Worm (Caenorhabditis elegans) whole organism, L3 larva: ENCODE results near the gene F21C10.9.

ENCODE experiments used
- ceh-16 ChIP-seq: sonication (generic microtip); optimal IDR thresholded peaks from 2 replicates; lab custom pipeline; 2017; ENCODE audit warnings: missing biosample characterization, missing genetic modification characterization
- ceh-82 ChIP-seq: fragments of 150-350 bp; optimal IDR thresholded peaks from 2 replicates; lab custom pipeline; 2014; ENCODE audit warnings: missing biosample characterization, missing genetic modification characterization
- egl-27 ChIP-seq: sonication (generic microtip); optimal IDR thresholded peaks from 4 replicates; lab custom pipeline; 2017; ENCODE audit warnings: missing biosample characterization, missing genetic modification reagents, missing genetic modification characterization
- elt-3 ChIP-seq, 3 experiments: fragments of 150-350 bp in 1 of 3; sonication (generic microtip) in 2 of 3; optimal IDR thresholded peaks; 2 replicates in 2 of 3; 4 replicates in 1 of 3; lab custom pipeline; 2014 to 2017; ENCODE audit warnings: missing biosample characterization in 3 of 3, missing genetic modification characterization in 3 of 3
- fos-1 ChIP-seq: fragments of 150-350 bp; optimal IDR thresholded peaks from 2 replicates; lab custom pipeline; 2014; ENCODE audit warnings: missing biosample characterization, missing genetic modification characterization
- jun-1 ChIP-seq: fragments of 150-350 bp; optimal IDR thresholded peaks from 2 replicates; lab custom pipeline; 2014; ENCODE audit warnings: missing biosample characterization, missing genetic modification reagents, missing genetic modification characterization
- lin-39 ChIP-seq: fragments of 150-350 bp; optimal IDR thresholded peaks from 2 replicates; lab custom pipeline; 2018; ENCODE audit warnings: missing biosample characterization, missing genetic modification reagents, missing genetic modification characterization
- nhr-28 ChIP-seq: fragments of 150-350 bp; optimal IDR thresholded peaks from 2 replicates; lab custom pipeline; 2014; ENCODE audit warnings: missing biosample characterization, missing genetic modification characterization
- nhr-67 ChIP-seq: fragments of 150-350 bp; optimal IDR thresholded peaks from 2 replicates; lab custom pipeline; 2014; ENCODE audit warnings: missing biosample characterization, missing genetic modification characterization
- nhr-76 ChIP-seq: fragments of 150-350 bp; sonication (generic microtip); optimal IDR thresholded peaks from 5 replicates; lab custom pipeline; 2014; ENCODE audit warnings: missing biosample characterization, missing genetic modification characterization
- pha-4 ChIP-seq: fragments of 150-350 bp; optimal IDR thresholded peaks from 2 replicates; lab custom pipeline; 2014; ENCODE audit warnings: missing biosample characterization, missing genetic modification reagents, missing genetic modification characterization
- pqm-1 ChIP-seq: fragments of 150-350 bp; optimal IDR thresholded peaks from 2 replicates; lab custom pipeline; 2017; ENCODE audit warnings: missing biosample characterization, missing genetic modification characterization, inconsistent platforms
- unc-62 ChIP-seq: fragments of 150-350 bp; sonication (generic microtip); optimal IDR thresholded peaks from 4 replicates; lab custom pipeline; 2014; ENCODE audit warnings: missing biosample characterization, missing genetic modification reagents, missing genetic modification characterization
- ztf-11 ChIP-seq: fragments of 150-350 bp; optimal IDR thresholded peaks from 2 replicates; lab custom pipeline; 2014; ENCODE audit warnings: missing biosample characterization, missing genetic modification characterization

DNA sequence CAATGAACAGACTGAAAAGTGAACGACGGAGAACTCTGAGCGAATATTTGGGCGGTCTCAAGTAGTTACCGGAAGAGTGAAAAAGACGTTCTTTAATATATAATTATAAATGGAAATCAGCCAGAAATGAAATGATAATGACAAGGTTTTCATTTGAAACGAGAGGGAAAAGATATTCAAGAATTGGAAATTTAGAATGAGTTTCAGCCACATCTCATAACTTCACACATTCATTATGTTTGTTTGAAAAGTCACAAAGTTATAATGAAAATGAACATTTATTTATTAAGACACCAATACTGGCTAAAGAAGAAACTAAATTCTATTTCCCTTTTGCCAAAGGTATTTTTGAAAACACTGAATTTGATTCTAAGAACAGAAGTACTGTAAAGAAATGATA lies 47.4 kb downstream of the F21C10.9 start, which contains the start of gene C25E10.7:
- TF ChIP-seq pha-4 (tag; lab: Kevin White, UChicago), result no peak
- TF ChIP-seq fos-1 (tag; lab: Kevin White, UChicago), result no peak
- TF ChIP-seq pqm-1, result no peak
- TF ChIP-seq ceh-82 (tag; lab: Kevin White, UChicago), result no peak
- TF ChIP-seq nhr-76, result no peak
- TF ChIP-seq jun-1 (tag; lab: Kevin White, UChicago), result no peak
- no peak for TF ChIP-seq elt-3 (tag; optimal IDR thresholded peaks at IDR 0.05; lab: Kevin White, UChicago)
- TF ChIP-seq unc-62 (GFP tag; lab: Kevin White, UChicago), result no peak
- no peak for TF ChIP-seq lin-39 (tag; lab: Kevin White, UChicago)
- TF ChIP-seq nhr-67 (tag; lab: Kevin White, UChicago), result no peak
- TF ChIP-seq ceh-16, result no peak
- no peak for TF ChIP-seq ztf-11 (tag; lab: Kevin White, UChicago)
- TF ChIP-seq egl-27 (tag; lab: Kevin White, UChicago), result no peak
- no peak for TF ChIP-seq nhr-28 (tag; lab: Kevin White, UChicago)
